Worm (Caenorhabditis elegans): Measurements from ENCODE around the gene F53A2.1.
"Not testable (repeated sequence)": the region's sequence is repeated elsewhere in the genome, so short reads cannot be mapped to it uniquely, and the experiment has no call there.

F53A2.1 gene

ce11 chrIII:13296289-13296874, 28.3 kb downstream of the F53A2.1 start, which contains the start of gene npp-18 (continued):
- peak; percentile 62; the same call in 1 of the 2 replicates for TF ChIP-seq lim-7 (GFP tag; IDR thresholded peaks at IDR 0.05)
- peak; percentile 70; the same call in 1 of the 2 replicates for TF ChIP-seq ctbp-1 (GFP tag; IDR thresholded peaks at IDR 0.05)
- TF ChIP-seq zfp-3 (GFP tag; conservative IDR thresholded peaks at IDR 0.05): peak; percentile 70
- TF ChIP-seq rbr-2 (tag; optimal IDR thresholded peaks at IDR 0.05): peak; percentile 61
- peak; percentile 43 for TF ChIP-seq F10B5.3 (tag; optimal IDR thresholded peaks at IDR 0.05)
- peak; percentile 87 for TF ChIP-seq T26A8.4 (GFP tag; IDR thresholded peaks at IDR 0.05)
- peak; percentile 76; the same call in 1 of the 2 replicates for TF ChIP-seq egl-43 (GFP tag; IDR thresholded peaks at IDR 0.05)
- TF ChIP-seq vab-7 (GFP tag; IDR thresholded peaks at IDR 0.05): peak; percentile 67
- TF ChIP-seq dmd-8 (GFP tag; IDR thresholded peaks at IDR 0.05): 0 out of 2 replicates have a peak, but pooled peaks have one; percentile 44
- TF ChIP-seq snpc-1.2 (GFP tag; IDR thresholded peaks at IDR 0.05): 0 out of 2 replicates have a peak, but pooled peaks have one; percentile 7
- 0 out of 2 replicates have a peak, but pooled peaks have one; percentile 46 for TF ChIP-seq ZK337.2 (GFP tag; IDR thresholded peaks at IDR 0.05)
- TF ChIP-seq D1046.2 (GFP tag; IDR thresholded peaks at IDR 0.05): peak; percentile 77; the same call in 1 of the 2 replicates
- TF ChIP-seq nhr-102 (tag; optimal IDR thresholded peaks at IDR 0.05): peak; percentile 49
- 0 out of 2 replicates have a peak, but pooled peaks have one; percentile 15 for TF ChIP-seq arid-1 (GFP tag; conservative IDR thresholded peaks at IDR 0.05)
- peak; percentile 77 for TF ChIP-seq ceh-20 (GFP tag; IDR thresholded peaks at IDR 0.05)
- TF ChIP-seq set-16 (GFP tag; IDR thresholded peaks at IDR 0.05): peak; percentile 55; the same call in 1 of the 2 replicates
- TF ChIP-seq ceh-62 (tag; optimal IDR thresholded peaks at IDR 0.05): peak; percentile 12
- peak; percentile 16 for TF ChIP-seq F37D6.2 (tag; optimal IDR thresholded peaks at IDR 0.05)
- peak; percentile 45; the same call in 1 of the 2 replicates for TF ChIP-seq php-3 (GFP tag; IDR thresholded peaks at IDR 0.05)
- TF ChIP-seq lin-38 (GFP tag; IDR thresholded peaks at IDR 0.05): peak; percentile 84
- peak; percentile 54 for TF ChIP-seq dmd-6 (GFP tag; IDR thresholded peaks at IDR 0.05)
- peak; percentile 56 for TF ChIP-seq dve-1 (tag; optimal IDR thresholded peaks at IDR 0.05; ENCODE audit: insufficient read depth)
- TF ChIP-seq hmg-1.1 (GFP tag; IDR thresholded peaks at IDR 0.05): peak; percentile 86

ce11 chrIII:13292971-13293514, 31.6 kb downstream of the F53A2.1 start, which contains the start of gene set-25:
set-25 (minus strand) TSS chrIII:13293090.
- TF ChIP-seq mep-1 (tag; optimal IDR thresholded peaks at IDR 0.05) (peak; percentile 36), egl-43 (GFP tag; IDR thresholded peaks at IDR 0.05) (0 out of 2 replicates have a peak, but pooled peaks have one; percentile 23), pha-4 (GFP tag; IDR thresholded peaks at IDR 0.05) (peak; percentile 50; the same call in 1 of the 2 replicates), ctbp-1 (GFP tag; IDR thresholded peaks at IDR 0.05) (peak; percentile 36; the same call in 1 of the 2 replicates), hlh-11 (tag; optimal IDR thresholded peaks at IDR 0.05) (peak; percentile 13), lin-29 (GFP tag; IDR thresholded peaks at IDR 0.05) (peak; percentile 17; the same call in 1 of the 2 replicates), unc-130 (GFP tag; optimal IDR thresholded peaks at IDR 0.05) (peak; percentile 13), lin-38 (GFP tag; IDR thresholded peaks at IDR 0.05) (peak; percentile 47), hmg-1.1 (GFP tag; IDR thresholded peaks at IDR 0.05) (peak; percentile 65), aha-1 (tag) (peak; percentile 27)
- not testable (repeated sequence) for TF ChIP-seq pha-4 (tag; optimal IDR thresholded peaks at IDR 0.05)

- TF ChIP-seq pha-4 (GFP tag; IDR thresholded peaks at IDR 0.05) (0 out of 2 replicates have a peak, but pooled peaks have one; percentile 32), pha-4 (tag; optimal IDR thresholded peaks at IDR 0.05) (no peak), F49E8.2 (tag; optimal IDR thresholded peaks at IDR 0.05; ENCODE audit: borderline replicate concordance) (no peak), ZK546.5 (tag; optimal IDR thresholded peaks at IDR 0.05) (no peak), unc-39 (tag; optimal IDR thresholded peaks at IDR 0.05) (no peak), nhr-11 (tag; optimal IDR thresholded peaks at IDR 0.05) (no peak), tra-1 (GFP tag; IDR thresholded peaks at IDR 0.05) (no peak), zag-1 (tag; optimal IDR thresholded peaks at IDR 0.05) (no peak), ceh-20 (GFP tag; IDR thresholded peaks at IDR 0.05) (0 out of 2 replicates have a peak, but pooled peaks have one; percentile 8), Y5F2A.4 (GFP tag; optimal IDR thresholded peaks at IDR 0.05) (no peak), F37D6.2 (tag; optimal IDR thresholded peaks at IDR 0.05) (no peak)
Observed at ce11 chrIII:13285421-13285820, 39.2 kb downstream of the F53A2.1 start, which contains the start of gene F56A8.8. F56A8.8 (plus strand) TSS chrIII:13285721.

Data from whole organism, L4 larva.